Worm (Caenorhabditis elegans): ENCODE data around the gene dyrb-1.

Gene dyrb-1

ce11 chrII:9086308-9086707 lies 20.6 kb downstream of the dyrb-1 start, which contains the start of gene hlh-3:
Gene hlh-3 (plus strand): TSS chrII:9086608.
- TF ChIP-seq unc-130 (tag; optimal IDR thresholded peaks at IDR 0.05) (no peak), ceh-63 (GFP tag; optimal IDR thresholded peaks at IDR 0.05) (no peak), grh-1 (GFP tag; IDR thresholded peaks at IDR 0.05) (no peak), lin-13 (GFP tag; optimal IDR thresholded peaks at IDR 0.05) (no peak), hpl-2 (GFP tag; optimal IDR thresholded peaks at IDR 0.05) (no peak), lin-35 (GFP tag; optimal IDR thresholded peaks at IDR 0.05) (no peak), mab-9 (GFP tag; IDR thresholded peaks at IDR 0.05) (no peak)

- TF ChIP-seq lin-13 (GFP tag; optimal IDR thresholded peaks at IDR 0.05) (no peak), sup-37 (GFP tag; optimal IDR thresholded peaks at IDR 0.05) (no peak), fkh-4 (tag; optimal IDR thresholded peaks at IDR 0.05; ENCODE audit: borderline replicate concordance) (no peak), dpl-1 (GFP tag; optimal IDR thresholded peaks at IDR 0.05) (no peak), snu-23 (GFP tag; optimal IDR thresholded peaks at IDR 0.05) (no peak), vab-15 (tag; optimal IDR thresholded peaks at IDR 0.05) (no peak), zip-4 (GFP tag; optimal IDR thresholded peaks at IDR 0.05) (no peak)
These were observed 23.9 kb downstream of the dyrb-1 start, which contains the start of gene sysm-1 for ce11 chrII:9083093-9083492. Gene sysm-1 (minus strand): TSS chrII:9083193.

- peak; percentile 23 for TF ChIP-seq pag-3 (tag; optimal IDR thresholded peaks at IDR 0.05; ENCODE audit: borderline replicate concordance, insufficient read depth)
- peak; percentile 25 for TF ChIP-seq nhr-71 (tag; optimal IDR thresholded peaks at IDR 0.05)
- peak; percentile 56 for TF ChIP-seq lin-14 (GFP tag; optimal IDR thresholded peaks at IDR 0.05)
- no peak for TF ChIP-seq ceh-90 (tag; optimal IDR thresholded peaks at IDR 0.05)
- peak; percentile 31 for TF ChIP-seq rnt-1 (tag; optimal IDR thresholded peaks at IDR 0.05)
- no peak for TF ChIP-seq ztf-4 (tag; optimal IDR thresholded peaks at IDR 0.05)
- TF ChIP-seq mep-1 (tag; optimal IDR thresholded peaks at IDR 0.05), result no peak
These were observed 28.6 kb downstream of the dyrb-1 start for ce11 chrII:9078351-9078750.

- TF ChIP-seq efl-1 (optimal IDR thresholded peaks at IDR 0.05), result no peak
- peak in 1 of 2 experiments; percentile 44 for TF ChIP-seq efl-1 (GFP tag; optimal IDR thresholded peaks at IDR 0.05 in 1 of 2)
- no peak for TF ChIP-seq unc-62 (GFP tag; optimal IDR thresholded peaks at IDR 0.05)
- peak; percentile 56 for TF ChIP-seq lin-14 (GFP tag; optimal IDR thresholded peaks at IDR 0.05)
- peak; percentile 4 for TF ChIP-seq blmp-1 (tag; optimal IDR thresholded peaks at IDR 0.05)
- TF ChIP-seq fkh-4 (tag; optimal IDR thresholded peaks at IDR 0.05; ENCODE audit: borderline replicate concordance), result no peak
- no peak for TF ChIP-seq ama-1 (optimal IDR thresholded peaks at IDR 0.05)
- peak; percentile 29 for TF ChIP-seq rnt-1 (tag; optimal IDR thresholded peaks at IDR 0.05)
- TF ChIP-seq Y116A8C.19 (tag; optimal IDR thresholded peaks at IDR 0.05; ENCODE audit: borderline replicate concordance), result no peak
- TF ChIP-seq nhr-85 (tag), result no peak
- TF ChIP-seq nhr-71 (tag; optimal IDR thresholded peaks at IDR 0.05), result peak; percentile 16
These were observed 30.7 kb downstream of the dyrb-1 start for ce11 chrII:9076098-9076879.

- TF ChIP-seq efl-1 (optimal IDR thresholded peaks at IDR 0.05) (no peak), efl-1 (GFP tag; optimal IDR thresholded peaks at IDR 0.05 in 1 of 2) (peak in 1 of 2 experiments; percentile 21), unc-98 (GFP tag; IDR thresholded peaks at IDR 0.05) (no peak)
These were observed 32.5 kb downstream of the dyrb-1 start for ce11 chrII:9074492-9074891.

ce11 chrII:9072769-9073168 lies 34.2 kb downstream of the dyrb-1 start:
- TF ChIP-seq blmp-1 (tag; optimal IDR thresholded peaks at IDR 0.05), result peak; percentile 72
- no peak for TF ChIP-seq fkh-4 (tag; optimal IDR thresholded peaks at IDR 0.05; ENCODE audit: borderline replicate concordance)
- TF ChIP-seq ceh-8 (GFP tag; optimal IDR thresholded peaks at IDR 0.05), result no peak
- TF ChIP-seq dsc-1 (tag; optimal IDR thresholded peaks at IDR 0.05), result peak; percentile 6
- no peak for TF ChIP-seq sup-37 (GFP tag; optimal IDR thresholded peaks at IDR 0.05)
